Fruit fly (Drosophila melanogaster) whole organism, embryonic: Measurements from ENCODE around the gene CG5535.
A peak's percentile ranks its signal among the peaks of the same experiment; 100 is the strongest.

Experiments used
- CG10366 ChIP-seq: fragments of 200-800 bp; sonication (Bioruptor generic); IDR thresholded peaks from 2 replicates; pipeline ENCODE4 v1.3.6; 2022; ENCODE audit warnings: missing biosample characterization, missing genetic modification characterization
- CG11085 ChIP-seq: fragments of 200-800 bp; sonication (Bioruptor generic); IDR thresholded peaks from 2 replicates; pipeline ENCODE4 v1.3.6; 2022; ENCODE audit warnings: missing biosample characterization, missing genetic modification characterization
- CG11456 ChIP-seq: fragments of 200-800 bp; sonication (Bioruptor generic); IDR thresholded peaks from 3 replicates; pipeline ENCODE4 v1.3.6; 2022; ENCODE audit warnings: missing biosample characterization, missing genetic modification characterization
- CG12071 ChIP-seq: fragments of 200-800 bp; sonication (Bioruptor generic); optimal IDR thresholded peaks from 3 replicates; lab custom pipeline; 2018; ENCODE audit warnings: missing biosample characterization, mild to moderate bottlenecking, missing genetic modification characterization
- CG12219 ChIP-seq: fragments of 200-800 bp; sonication (Bioruptor generic); optimal IDR thresholded peaks from 3 replicates; lab custom pipeline; 2018; ENCODE audit warnings: missing biosample characterization, mild to moderate bottlenecking, missing genetic modification characterization
- CG12299 ChIP-seq: fragments of 200-800 bp; sonication (Bioruptor generic); optimal IDR thresholded peaks from 2 replicates; lab custom pipeline; 2018; ENCODE audit warnings: missing biosample characterization, mild to moderate bottlenecking, missing genetic modification characterization
- CG15696 ChIP-seq: fragments of 200-800 bp; sonication (Bioruptor generic); optimal IDR thresholded peaks from 2 replicates; lab custom pipeline; 2019; ENCODE audit warnings: missing biosample characterization, mild to moderate bottlenecking, missing genetic modification characterization, moderate library complexity
- CG17361 ChIP-seq: fragments of 200-800 bp; sonication (Bioruptor generic); IDR thresholded peaks from 3 replicates; pipeline ENCODE4 v1.3.6; 2022; ENCODE audit warnings: missing biosample characterization, missing genetic modification characterization
- CG17829 ChIP-seq: fragments of 200-800 bp; optimal IDR thresholded peaks from 2 replicates; lab custom pipeline; 2019; ENCODE audit warnings: missing biosample characterization, mild to moderate bottlenecking, missing genetic modification characterization, moderate library complexity
- CG1832 ChIP-seq: fragments of 200-800 bp; sonication (Bioruptor generic); optimal IDR thresholded peaks from 2 replicates; lab custom pipeline; 2017; ENCODE audit warnings: missing biosample characterization, mild to moderate bottlenecking, missing genetic modification characterization, inconsistent platforms
- CG2712 ChIP-seq: fragments of 200-800 bp; optimal IDR thresholded peaks from 3 replicates; lab custom pipeline; 2019; ENCODE audit warnings: missing biosample characterization, mild to moderate bottlenecking, missing genetic modification characterization, moderate library complexity
- CG30403 ChIP-seq: fragments of 200-800 bp; sonication (Bioruptor generic); optimal IDR thresholded peaks from 3 replicates; lab custom pipeline; 2016; ENCODE audit warnings: missing biosample characterization, missing genetic modification characterization
- CG30431 ChIP-seq: fragments of 200-800 bp; sonication (Bioruptor generic); optimal IDR thresholded peaks from 2 replicates; lab custom pipeline; 2017; ENCODE audit warnings: missing biosample characterization, missing genetic modification characterization
- CG32532 ChIP-seq: fragments of 200-800 bp; sonication (Bioruptor generic); IDR thresholded peaks from 2 replicates; pipeline ENCODE4 v1.3.6; 2022; ENCODE audit warnings: missing biosample characterization, missing genetic modification characterization
- CG32772 ChIP-seq: fragments of 200-800 bp; sonication (Bioruptor generic); IDR thresholded peaks from 2 replicates; pipeline ENCODE4 v1.3.6; 2022; ENCODE audit warnings: missing biosample characterization, missing genetic modification characterization
- CG33213 ChIP-seq: fragments of 200-800 bp; sonication (Bioruptor generic); optimal IDR thresholded peaks from 3 replicates; lab custom pipeline; 2016; ENCODE audit warnings: missing biosample characterization, missing genetic modification characterization
- CG34376 ChIP-seq: fragments of 200-800 bp; sonication (Bioruptor generic); optimal IDR thresholded peaks from 2 replicates; lab custom pipeline; 2018; ENCODE audit warnings: missing biosample characterization, mild to moderate bottlenecking, missing genetic modification characterization
- CG3847 ChIP-seq: fragments of 200-800 bp; sonication (Bioruptor generic); IDR thresholded peaks from 2 replicates; pipeline ENCODE4 v1.3.6; 2022; ENCODE audit warnings: missing biosample characterization, missing genetic modification characterization
- CG4730 ChIP-seq: fragments of 200-800 bp; sonication (Bioruptor generic); IDR thresholded peaks from 2 replicates; pipeline ENCODE4 v1.3.6; 2022; ENCODE audit warnings: missing biosample characterization, missing genetic modification characterization
- CG7271 ChIP-seq: fragments of 200-800 bp; sonication (Bioruptor generic); optimal IDR thresholded peaks from 2 replicates; lab custom pipeline; 2018; ENCODE audit warnings: missing biosample characterization, mild to moderate bottlenecking, missing genetic modification characterization, moderate library complexity
- CG7963 ChIP-seq: fragments of 200-800 bp; sonication (Bioruptor generic); IDR thresholded peaks from 3 replicates; pipeline ENCODE4 v1.3.6; 2022; ENCODE audit warnings: missing biosample characterization, missing genetic modification characterization; ENCODE audit not compliant: partially characterized antibody
- CG7987 ChIP-seq: fragments of 200-800 bp; sonication (Bioruptor generic); optimal IDR thresholded peaks from 2 replicates; lab custom pipeline; 2018; ENCODE audit warnings: missing biosample characterization, mild to moderate bottlenecking, missing genetic modification characterization, moderate library complexity
- CG8478 ChIP-seq: fragments of >200 bp; optimal IDR thresholded peaks from 2 replicates; lab custom pipeline; 2018
- Camta ChIP-seq: fragments of 200-800 bp; sonication (Bioruptor generic); optimal IDR thresholded peaks from 2 replicates; lab custom pipeline; 2016; ENCODE audit warnings: missing biosample characterization, missing genetic modification characterization
- Chrac-16 ChIP-seq: fragments of 200-800 bp; sonication (Bioruptor generic); optimal IDR thresholded peaks from 3 replicates; lab custom pipeline; 2016; ENCODE audit warnings: missing biosample characterization, missing genetic modification characterization
- D19B ChIP-seq: fragments of 200-800 bp; sonication (Bioruptor generic); optimal IDR thresholded peaks from 2 replicates; lab custom pipeline; 2017; ENCODE audit warnings: missing biosample characterization, mild to moderate bottlenecking, missing genetic modification characterization
- Dek ChIP-seq: fragments of 200-800 bp; sonication (Bioruptor generic); optimal IDR thresholded peaks from 3 replicates; lab custom pipeline; 2019; ENCODE audit warnings: missing biosample characterization, mild to moderate bottlenecking, missing genetic modification characterization, moderate library complexity
- Ets97D ChIP-seq: fragments of 200-800 bp; sonication (Bioruptor generic); optimal IDR thresholded peaks from 3 replicates; lab custom pipeline; 2016; ENCODE audit warnings: missing biosample characterization, missing genetic modification characterization
- Fer1 ChIP-seq: fragments of 200-800 bp; sonication (Bioruptor generic); optimal IDR thresholded peaks from 2 replicates; lab custom pipeline; 2017; ENCODE audit warnings: missing biosample characterization, mild to moderate bottlenecking, missing genetic modification characterization
- Gug ChIP-seq: fragments of 200-800 bp; sonication (Bioruptor generic); IDR thresholded peaks from 4 replicates; pipeline ENCODE4 v1.3.6; 2022; ENCODE audit warnings: missing biosample characterization, missing genetic modification characterization
- Hr39 ChIP-seq: fragments of >200 bp; optimal IDR thresholded peaks from 2 replicates; lab custom pipeline; 2017
- Jarid2 ChIP-seq: fragments of 200-800 bp; sonication (Bioruptor generic); optimal IDR thresholded peaks from 3 replicates; lab custom pipeline; 2017; ENCODE audit warnings: mild to moderate bottlenecking, missing biosample characterization, missing genetic modification reagents, missing genetic modification characterization
- NK7.1 ChIP-seq: fragments of 200-800 bp; sonication (Bioruptor generic); optimal IDR thresholded peaks from 3 replicates; lab custom pipeline; 2016; ENCODE audit warnings: missing biosample characterization, missing genetic modification characterization
- amos ChIP-seq: fragments of 200-800 bp; sonication (Bioruptor generic); IDR thresholded peaks from 2 replicates; pipeline ENCODE4 v1.3.6; 2022; ENCODE audit warnings: missing biosample characterization, missing genetic modification characterization; ENCODE audit not compliant: partially characterized antibody
- bsh ChIP-seq, 2 experiments: fragments of 200-800 bp; sonication (Bioruptor generic); optimal IDR thresholded peaks; 2 replicates each; lab custom pipeline; 2017 to 2018; ENCODE audit warnings: mild to moderate bottlenecking in 2 of 2, missing biosample characterization in 2 of 2, missing genetic modification characterization in 2 of 2, moderate library complexity in 1 of 2
- cg ChIP-seq: fragments of 200-800 bp; sonication (Bioruptor generic); optimal IDR thresholded peaks from 3 replicates; lab custom pipeline; 2019; ENCODE audit warnings: missing biosample characterization, mild to moderate bottlenecking, missing genetic modification characterization, moderate library complexity
- crol ChIP-seq: fragments of 200-800 bp; sonication (Bioruptor generic); IDR thresholded peaks from 2 replicates; pipeline ENCODE4 v1.3.6; 2022; ENCODE audit warnings: missing biosample characterization, missing genetic modification characterization
- crp ChIP-seq, 2 experiments: fragments of 200-800 bp; sonication (Bioruptor generic); optimal IDR thresholded peaks; 2 replicates in 1 of 2; 3 replicates in 1 of 2; lab custom pipeline; 2017; ENCODE audit warnings: missing biosample characterization in 2 of 2, missing genetic modification characterization in 2 of 2, mild to moderate bottlenecking in 1 of 2, moderate library complexity in 1 of 2
- dpn ChIP-seq, 2 experiments: fragments of 200-800 bp; sonication (Bioruptor generic); optimal IDR thresholded peaks; 3 replicates each; lab custom pipeline; 2016; ENCODE audit warnings: missing biosample characterization in 2 of 2, missing genetic modification characterization in 2 of 2
- gfzf ChIP-seq: fragments of 200-800 bp; sonication (Bioruptor generic); optimal IDR thresholded peaks from 2 replicates; lab custom pipeline; 2016; ENCODE audit warnings: missing biosample characterization, mild to moderate bottlenecking, missing genetic modification characterization, moderate library complexity
- gsb ChIP-seq: fragments of 200-800 bp; sonication (Bioruptor generic); IDR thresholded peaks from 2 replicates; pipeline ENCODE4 v1.3.6; 2022; ENCODE audit warnings: missing biosample characterization, missing genetic modification characterization
- jing ChIP-seq: fragments of 200-800 bp; sonication (Bioruptor generic); optimal IDR thresholded peaks from 2 replicates; lab custom pipeline; 2018; ENCODE audit warnings: missing biosample characterization, mild to moderate bottlenecking, missing genetic modification characterization
- kay ChIP-seq: fragments of 200-800 bp; sonication (Bioruptor generic); optimal IDR thresholded peaks from 2 replicates; lab custom pipeline; 2016; ENCODE audit warnings: missing biosample characterization, missing genetic modification characterization
- lmd ChIP-seq: fragments of 200-800 bp; sonication (Bioruptor generic); IDR thresholded peaks from 2 replicates; pipeline ENCODE4 v1.3.6; 2022; ENCODE audit warnings: missing biosample characterization, missing genetic modification characterization
- org-1 ChIP-seq: fragments of 200-800 bp; sonication (Bioruptor generic); optimal IDR thresholded peaks from 2 replicates; lab custom pipeline; 2017; ENCODE audit warnings: missing biosample characterization, missing genetic modification characterization
- phol ChIP-seq: fragments of 200-800 bp; sonication (Bioruptor generic); optimal IDR thresholded peaks from 3 replicates; lab custom pipeline; 2018; ENCODE audit warnings: missing biosample characterization, mild to moderate bottlenecking, missing genetic modification characterization, moderate library complexity
- prd ChIP-seq, 3 experiments: fragments of >200 bp in 2 of 3; fragments of 200-800 bp in 1 of 3; sonication (Bioruptor generic) in 1 of 3; optimal IDR thresholded peaks in 2 of 3; IDR thresholded peaks in 1 of 3; 2 replicates in 2 of 3; 3 replicates in 1 of 3; pipeline versions ENCODE4 v1.3.6 to Lab custom; 2017 to 2022; ENCODE audit warnings: missing biosample characterization in 1 of 3, missing genetic modification characterization in 1 of 3
- sd ChIP-seq: fragments of 200-800 bp; sonication (Bioruptor generic); optimal IDR thresholded peaks from 3 replicates; lab custom pipeline; 2018; ENCODE audit warnings: missing biosample characterization, mild to moderate bottlenecking, missing genetic modification characterization, moderate library complexity
- slbo ChIP-seq: fragments of 200-800 bp; sonication (Bioruptor generic); IDR thresholded peaks from 2 replicates; pipeline ENCODE4 v1.3.6; 2022; ENCODE audit warnings: missing biosample characterization, missing genetic modification characterization
- toy ChIP-seq: fragments of 200-800 bp; sonication (Bioruptor generic); IDR thresholded peaks from 2 replicates; pipeline ENCODE4 v1.3.6; 2022; ENCODE audit warnings: missing biosample characterization, missing genetic modification characterization
- unpg ChIP-seq: fragments of 200-800 bp; sonication (Bioruptor generic); optimal IDR thresholded peaks from 3 replicates; lab custom pipeline; 2018; ENCODE audit warnings: missing biosample characterization, mild to moderate bottlenecking, missing genetic modification characterization, moderate library complexity
- wek ChIP-seq: fragments of 200-800 bp; sonication (Bioruptor generic); optimal IDR thresholded peaks from 3 replicates; lab custom pipeline; 2018; ENCODE audit warnings: missing biosample characterization, mild to moderate bottlenecking, missing genetic modification characterization, moderate library complexity

The CG5535 gene

dm6 chr3L:17895815-17896275 is 39.3 kb upstream of the CG5535 start, which contains the start of gene Tsp74F (continued):
- TF ChIP-seq org-1 (GFP tag; lab: Kevin White, UChicago): no peak
- TF ChIP-seq crp (GFP tag; optimal IDR thresholded peaks at IDR 0.05; lab: Kevin White, UChicago): no peak
- no peak for TF ChIP-seq CG33213
- no peak for TF ChIP-seq lmd (GFP tag; lab: Robert Waterston, UW)
- TF ChIP-seq crol (GFP tag; lab: Robert Waterston, UW): no peak
- no peak for TF ChIP-seq CG12219 (GFP tag; lab: Kevin White, UChicago)
- TF ChIP-seq sd (tag; lab: Kevin White, UChicago): no peak
- no peak for TF ChIP-seq phol
- TF ChIP-seq CG3847 (GFP tag; lab: Robert Waterston, UW): no peak
- no peak for TF ChIP-seq CG17361 (GFP tag; lab: Robert Waterston, UW)
- no peak for TF ChIP-seq NK7.1 (GFP tag; lab: Kevin White, UChicago)
- TF ChIP-seq gsb: no peak
- no peak for TF ChIP-seq gfzf
- no peak for TF ChIP-seq D19B
- TF ChIP-seq CG11456 (GFP tag; lab: Robert Waterston, UW): no peak
- TF ChIP-seq cg (GFP tag; lab: Kevin White, UChicago): no peak
- TF ChIP-seq CG11085: no peak
- TF ChIP-seq CG30431 (GFP tag; lab: Kevin White, UChicago): no peak
- no peak for TF ChIP-seq slbo (GFP tag; lab: Robert Waterston, UW)
- TF ChIP-seq Ets97D: no peak
- no peak for TF ChIP-seq unpg (GFP tag; lab: Kevin White, UChicago)
- no peak for TF ChIP-seq jing (GFP tag; lab: Kevin White, UChicago)
- TF ChIP-seq kay: no peak
- TF ChIP-seq Camta (GFP tag; lab: Kevin White, UChicago): no peak
- TF ChIP-seq CG32772 (GFP tag; lab: Robert Waterston, UW): no peak
- no peak for TF ChIP-seq CG10366 (GFP tag; lab: Robert Waterston, UW)
- no peak for TF ChIP-seq CG7963 (GFP tag; lab: Robert Waterston, UW)
- peak; percentile 1 for TF ChIP-seq CG34376 (GFP tag; lab: Kevin White, UChicago)
- TF ChIP-seq dpn (GFP tag; optimal IDR thresholded peaks at IDR 0.05; lab: Kevin White, UChicago): no peak
- no peak for TF ChIP-seq Hr39
- TF ChIP-seq Fer1 (GFP tag; lab: Kevin White, UChicago): no peak
- TF ChIP-seq CG17829: no peak
- no peak for TF ChIP-seq CG8478
- no peak for TF ChIP-seq toy (GFP tag; lab: Robert Waterston, UW)
- TF ChIP-seq CG1832 (GFP tag; lab: Kevin White, UChicago): no peak
- no peak for TF ChIP-seq bsh (GFP tag; optimal IDR thresholded peaks at IDR 0.05; lab: Kevin White, UChicago)
- peak; percentile 27 for TF ChIP-seq CG15696 (tag; lab: Kevin White, UChicago)
- no peak for TF ChIP-seq Jarid2 (GFP tag; lab: Kevin White, UChicago)
- TF ChIP-seq Gug (GFP tag; lab: Robert Waterston, UW): no peak
- no peak for TF ChIP-seq CG12299 (tag; lab: Kevin White, UChicago)
- TF ChIP-seq wek (GFP tag; lab: Kevin White, UChicago): peak; percentile 40
- no peak for TF ChIP-seq CG7271 (tag; lab: Kevin White, UChicago)
- TF ChIP-seq Chrac-16 (GFP tag; lab: Kevin White, UChicago): no peak
- TF ChIP-seq CG32532 (GFP tag; lab: Robert Waterston, UW): no peak
- TF ChIP-seq Dek (tag; lab: Kevin White, UChicago): no peak
- TF ChIP-seq CG12071 (GFP tag; lab: Kevin White, UChicago): peak; percentile 63
- no peak for TF ChIP-seq amos (GFP tag; lab: Robert Waterston, UW)
- no peak for TF ChIP-seq CG30403 (GFP tag; lab: Kevin White, UChicago)
- no peak for TF ChIP-seq CG4730 (GFP tag; lab: Robert Waterston, UW)
- TF ChIP-seq CG2712: no peak
- no peak for TF ChIP-seq prd (optimal IDR thresholded peaks at IDR 0.05; lab: Kevin White, UChicago)
- no peak for TF ChIP-seq prd (GFP tag; IDR thresholded peaks at IDR 0.05; lab: Robert Waterston, UW)
- no peak for TF ChIP-seq CG7987 (GFP tag; lab: Kevin White, UChicago)
